Worm (Caenorhabditis elegans): Measurements from ENCODE around the gene ipla-2.

ipla-2 gene

DNA sequence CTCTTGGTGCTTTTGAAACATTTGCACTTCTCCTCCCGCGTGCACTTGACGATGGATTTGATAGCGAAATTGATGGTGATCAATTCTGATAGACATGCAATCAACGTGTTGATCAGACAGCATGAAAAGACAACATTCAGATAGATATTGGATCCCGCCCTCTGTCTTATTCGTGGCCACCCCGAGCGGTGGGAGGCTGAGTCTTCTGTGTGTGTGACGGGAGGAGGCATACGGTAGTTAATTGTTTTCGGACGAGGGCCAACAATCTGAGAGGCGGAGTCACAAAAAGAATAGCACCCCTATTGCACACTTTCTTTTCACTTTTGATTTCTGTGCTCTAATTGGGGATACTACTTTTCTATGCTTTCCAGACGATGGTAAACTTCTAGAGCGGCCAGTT lies 8.1 kb upstream of the ipla-2 start:
- peak; percentile 67 for TF ChIP-seq rnt-1 (tag; optimal IDR thresholded peaks at IDR 0.05)
- no peak for TF ChIP-seq unc-62 (GFP tag; optimal IDR thresholded peaks at IDR 0.05)
- TF ChIP-seq lsy-2 (tag; optimal IDR thresholded peaks at IDR 0.05) = peak; percentile 30 to 74
- 0 out of 2 replicates have a peak, but pooled peaks have one; percentile 11 for TF ChIP-seq nhr-19 (GFP tag; conservative IDR thresholded peaks at IDR 0.05)
- no peak for TF ChIP-seq pax-3 (tag; optimal IDR thresholded peaks at IDR 0.05)
- TF ChIP-seq nhr-71 (tag; optimal IDR thresholded peaks at IDR 0.05) = peak; percentile 24
- TF ChIP-seq lin-14 (GFP tag; optimal IDR thresholded peaks at IDR 0.05) = peak; percentile 36
- TF ChIP-seq vab-15 (tag; optimal IDR thresholded peaks at IDR 0.05) = peak; percentile 99

DNA sequence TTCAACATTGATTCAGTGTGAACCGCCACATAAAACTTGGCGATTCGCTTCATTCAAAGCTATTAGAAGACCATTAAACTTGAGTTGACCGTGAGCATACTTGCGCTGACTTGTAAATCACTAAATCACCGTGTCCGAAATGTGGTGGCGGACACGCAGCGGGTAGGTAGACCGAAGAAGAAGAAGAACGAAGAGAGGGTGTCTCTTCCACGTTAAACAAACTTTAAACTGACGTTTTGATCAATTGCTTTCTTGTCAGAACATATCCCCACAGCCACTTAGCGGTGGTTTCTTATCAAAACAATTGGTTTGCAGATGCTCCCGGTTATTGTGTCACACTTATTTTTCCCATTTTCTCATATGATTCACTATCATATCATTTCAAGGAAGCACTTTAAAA lies 5.7 kb upstream of the ipla-2 start:
- no peak for TF ChIP-seq mef-2 (tag; optimal IDR thresholded peaks at IDR 0.05)
- TF ChIP-seq lin-14 (GFP tag; optimal IDR thresholded peaks at IDR 0.05) = peak; percentile 7
- no peak for TF ChIP-seq dsc-1 (tag; optimal IDR thresholded peaks at IDR 0.05)
- TF ChIP-seq blmp-1 (tag; optimal IDR thresholded peaks at IDR 0.05) = no peak
- no peak for TF ChIP-seq nhr-12 (tag; optimal IDR thresholded peaks at IDR 0.05)
- no peak for TF ChIP-seq fkh-8 (tag; optimal IDR thresholded peaks at IDR 0.05)
- TF ChIP-seq rnt-1 (tag; optimal IDR thresholded peaks at IDR 0.05) = peak; percentile 46

DNA sequence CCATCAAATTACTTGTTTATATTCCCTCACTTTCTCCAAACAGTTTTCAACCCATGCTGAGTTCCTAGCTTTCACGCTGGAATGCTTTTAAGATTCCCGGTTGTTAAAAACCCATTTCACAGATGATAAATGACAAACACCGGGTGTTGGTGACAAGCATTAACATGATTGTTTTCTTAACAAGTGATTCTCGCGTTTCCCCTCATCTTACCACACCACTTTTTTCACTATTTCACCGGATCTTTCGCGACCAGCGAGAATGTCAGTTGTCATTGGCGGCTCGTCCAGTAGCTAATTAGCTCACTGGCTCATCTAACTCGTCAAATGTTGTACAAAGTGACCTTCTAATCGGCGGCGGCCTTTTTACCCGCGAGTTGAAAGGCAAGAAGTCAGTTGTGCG lies 4.3 kb upstream of the ipla-2 start:
- TF ChIP-seq alr-1 (tag; optimal IDR thresholded peaks at IDR 0.05; ENCODE audit: borderline replicate concordance) (no peak), F16B12.6 (tag; optimal IDR thresholded peaks at IDR 0.05) (no peak), lin-15B (tag; optimal IDR thresholded peaks at IDR 0.05) (no peak), lin-14 (GFP tag; optimal IDR thresholded peaks at IDR 0.05) (peak; percentile 45), ceh-88 (GFP tag; IDR thresholded peaks at IDR 0.05) (no peak), nhr-71 (tag; optimal IDR thresholded peaks at IDR 0.05) (peak; percentile 25), rnt-1 (tag; optimal IDR thresholded peaks at IDR 0.05) (peak; percentile 81)

DNA sequence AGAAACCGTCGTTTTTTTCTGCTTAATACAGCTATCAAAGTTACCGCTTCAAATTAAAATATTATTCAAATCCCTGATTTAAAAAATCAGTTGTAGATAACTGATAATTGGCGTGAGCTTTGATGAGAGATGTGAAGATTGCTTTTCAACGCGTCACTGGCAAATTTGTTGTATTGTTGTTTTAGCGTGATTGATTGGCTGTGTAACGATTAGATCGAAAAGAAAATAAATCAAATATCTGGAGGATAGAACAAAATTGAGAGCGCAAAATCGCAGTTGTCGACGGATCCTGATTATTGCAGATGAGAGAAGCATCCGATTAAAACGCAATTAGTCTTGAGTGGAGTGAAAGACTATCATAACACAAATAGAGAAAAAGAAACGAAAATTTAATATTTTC lies 3.0 kb upstream of the ipla-2 start:
- no peak for TF ChIP-seq pag-3 (tag; optimal IDR thresholded peaks at IDR 0.05; ENCODE audit: borderline replicate concordance, insufficient read depth)
- no peak for TF ChIP-seq Y116A8C.19 (tag; optimal IDR thresholded peaks at IDR 0.05; ENCODE audit: borderline replicate concordance)
- TF ChIP-seq fkh-4 (tag; optimal IDR thresholded peaks at IDR 0.05; ENCODE audit: borderline replicate concordance) = no peak
- TF ChIP-seq vab-15 (tag; optimal IDR thresholded peaks at IDR 0.05) = no peak
- TF ChIP-seq rnt-1 (tag; optimal IDR thresholded peaks at IDR 0.05) = peak; percentile 78
- no peak for TF ChIP-seq egl-13 (tag; optimal IDR thresholded peaks at IDR 0.05)
- TF ChIP-seq lsy-2 (tag; optimal IDR thresholded peaks at IDR 0.05) = peak in 1 of 2 experiments; percentile 5
- no peak for TF ChIP-seq aly-2 (tag; optimal IDR thresholded peaks at IDR 0.05)
- TF ChIP-seq lin-14 (GFP tag; optimal IDR thresholded peaks at IDR 0.05) = peak; percentile 35
- no peak for TF ChIP-seq aha-1 (tag; optimal IDR thresholded peaks at IDR 0.05)
- no peak for TF ChIP-seq egl-27 (tag; optimal IDR thresholded peaks at IDR 0.05)
- TF ChIP-seq pqm-1 (tag; optimal IDR thresholded peaks at IDR 0.05) = no peak
- TF ChIP-seq nhr-11 (tag; optimal IDR thresholded peaks at IDR 0.05) = no peak
- no peak for TF ChIP-seq zag-1 (tag; optimal IDR thresholded peaks at IDR 0.05)
- TF ChIP-seq lin-39 (tag; optimal IDR thresholded peaks at IDR 0.05) = peak; percentile 72
- TF ChIP-seq ceh-90 (tag; optimal IDR thresholded peaks at IDR 0.05) = no peak
- no peak for TF ChIP-seq skn-1 (tag; optimal IDR thresholded peaks at IDR 0.05)
- TF ChIP-seq nhr-71 (tag; optimal IDR thresholded peaks at IDR 0.05) = peak; percentile 45
- no peak for TF ChIP-seq snpc-4 (tag; optimal IDR thresholded peaks at IDR 0.05)
- TF ChIP-seq isw-1 (GFP tag; IDR thresholded peaks at IDR 0.05) = no peak

DNA sequence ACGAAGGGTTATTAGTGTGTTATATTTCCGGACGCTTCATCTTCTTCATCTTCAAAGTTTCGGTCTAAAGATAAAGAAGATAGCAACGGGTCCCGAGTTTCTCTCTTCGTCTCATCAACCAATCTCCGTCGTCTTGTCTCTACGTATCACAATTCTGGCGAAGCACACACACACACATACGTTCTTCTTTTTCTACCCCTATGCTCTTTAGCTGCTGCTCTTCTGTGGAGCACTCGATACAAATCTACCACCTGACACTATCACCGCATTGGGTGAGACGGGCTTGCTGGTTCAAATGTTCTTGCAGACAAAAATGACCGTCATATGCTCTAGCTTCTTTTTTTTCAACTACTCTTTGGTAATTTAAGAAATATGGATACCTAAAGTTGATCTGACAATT lies 5.5 kb downstream of the ipla-2 start:
- TF ChIP-seq xbp-1 (tag; optimal IDR thresholded peaks at IDR 0.05) (no peak), lin-14 (GFP tag; optimal IDR thresholded peaks at IDR 0.05) (peak; percentile 52), lsy-2 (tag; optimal IDR thresholded peaks at IDR 0.05) (peak in 1 of 2 experiments; percentile 3), fkh-10 (GFP tag; optimal IDR thresholded peaks at IDR 0.05) (no peak), rnt-1 (tag; optimal IDR thresholded peaks at IDR 0.05) (peak; percentile 62), C34B4.2 (tag; optimal IDR thresholded peaks at IDR 0.05) (no peak), efl-1 (optimal IDR thresholded peaks at IDR 0.05) (no peak), efl-1 (GFP tag; optimal IDR thresholded peaks at IDR 0.05 in 1 of 2) (no peak), mdl-1 (tag; optimal IDR thresholded peaks at IDR 0.05) (no peak), nhr-71 (tag; optimal IDR thresholded peaks at IDR 0.05) (peak; percentile 40)
